Worm (Caenorhabditis elegans) whole organism, early embryonic: Measurements from ENCODE around the gene ZC506.1.

Source experiments
- ama-1 ChIP-seq: fragments of 150-350 bp; optimal IDR thresholded peaks from 2 replicates; lab custom pipeline; 2014
- flt-1 ChIP-seq: fragments of 200-800 bp; sonication (Bioruptor generic); IDR thresholded peaks from 2 replicates; pipeline ENCODE4 v1.3.6; 2022; ENCODE audit warnings: missing genetic modification characterization, missing compliant biosample characterization
- hmg-4 ChIP-seq: fragments of 200-800 bp; sonication (Bioruptor generic); optimal IDR thresholded peaks from 2 replicates; lab custom pipeline; 2018; ENCODE audit warnings: mild to moderate bottlenecking, missing genetic modification characterization, missing compliant biosample characterization
- tbx-11 ChIP-seq: fragments of 200-800 bp; sonication (Bioruptor generic); IDR thresholded peaks from 2 replicates; pipeline ENCODE4 v1.3.6; 2022; ENCODE audit warnings: missing genetic modification characterization, missing compliant biosample characterization

ce11 chrX:9987166-9987565 lies 28.4 kb downstream of the ZC506.1 start:
- TF ChIP-seq ama-1 (lab: Kevin White, UChicago) (no peak), flt-1 (no peak), tbx-11 (no peak), hmg-4 (GFP tag; lab: Kevin White, UChicago) (no peak)
